Fruit fly (Drosophila melanogaster) whole organism, embryonic: Measurements from ENCODE around the gene EMC10.
A peak's percentile ranks its signal among the peaks of the same experiment; 100 is the strongest.

Experiments used
- ATbp ChIP-seq: fragments of 200-800 bp; sonication (Bioruptor generic); optimal IDR thresholded peaks from 2 replicates; lab custom pipeline; 2017; ENCODE audit warnings: missing biosample characterization, mild to moderate bottlenecking, missing genetic modification characterization, missing genetic modification reagents
- Blimp-1 ChIP-seq: fragments of 200-800 bp; sonication (Bioruptor generic); optimal IDR thresholded peaks from 3 replicates; lab custom pipeline; 2018; ENCODE audit warnings: missing biosample characterization, missing genetic modification characterization, mild to moderate bottlenecking, moderate library complexity, missing genetic modification reagents
- CG10147 ChIP-seq: fragments of 200-800 bp; sonication (Bioruptor generic); optimal IDR thresholded peaks from 2 replicates; lab custom pipeline; 2019; ENCODE audit warnings: missing biosample characterization, mild to moderate bottlenecking, missing genetic modification characterization, moderate library complexity
- CG10209 ChIP-seq: fragments of 200-800 bp; sonication (Bioruptor generic); optimal IDR thresholded peaks from 3 replicates; lab custom pipeline; 2017; ENCODE audit warnings: missing biosample characterization, mild to moderate bottlenecking, missing genetic modification characterization, missing genetic modification reagents
- CG10543 ChIP-seq: fragments of 200-800 bp; sonication (Bioruptor generic); optimal IDR thresholded peaks from 3 replicates; lab custom pipeline; 2017; ENCODE audit warnings: missing biosample characterization, mild to moderate bottlenecking, missing genetic modification characterization, moderate library complexity
- CG10959 ChIP-seq: fragments of 200-800 bp; sonication (Bioruptor generic); IDR thresholded peaks from 2 replicates; pipeline ENCODE4 v1.3.6; 2022; ENCODE audit warnings: missing biosample characterization, missing genetic modification characterization
- CG11695 ChIP-seq: fragments of 200-800 bp; sonication (Bioruptor generic); IDR thresholded peaks from 3 replicates; pipeline ENCODE4 v1.3.6; 2022; ENCODE audit warnings: missing biosample characterization, missing genetic modification characterization
- CG12236 ChIP-seq: fragments of 200-800 bp; sonication (Bioruptor generic); optimal IDR thresholded peaks from 2 replicates; lab custom pipeline; 2016; ENCODE audit warnings: missing biosample characterization, missing genetic modification characterization
- CG12769 ChIP-seq: fragments of 200-800 bp; sonication (Bioruptor generic); optimal IDR thresholded peaks from 2 replicates; lab custom pipeline; 2019; ENCODE audit warnings: missing biosample characterization, mild to moderate bottlenecking, missing genetic modification characterization, moderate library complexity
- CG13296 ChIP-seq: fragments of 200-800 bp; sonication (Bioruptor generic); optimal IDR thresholded peaks from 3 replicates; lab custom pipeline; 2018; ENCODE audit warnings: missing biosample characterization, mild to moderate bottlenecking, missing genetic modification characterization
- CG13624 ChIP-seq: fragments of 200-800 bp; sonication (Bioruptor generic); optimal IDR thresholded peaks from 2 replicates; lab custom pipeline; 2016; ENCODE audit warnings: missing biosample characterization, missing genetic modification characterization
- CG15269 ChIP-seq: fragments of 200-800 bp; sonication (Bioruptor generic); optimal IDR thresholded peaks from 2 replicates; lab custom pipeline; 2018; ENCODE audit warnings: missing biosample characterization, mild to moderate bottlenecking, missing genetic modification characterization, moderate library complexity
- CG15479 ChIP-seq: fragments of 200-800 bp; sonication (Bioruptor generic); optimal IDR thresholded peaks from 3 replicates; lab custom pipeline; 2019; ENCODE audit warnings: missing biosample characterization, mild to moderate bottlenecking, missing genetic modification characterization, moderate library complexity
- CG17186 ChIP-seq: fragments of 200-800 bp; sonication (Bioruptor generic); optimal IDR thresholded peaks from 3 replicates; lab custom pipeline; 2017; ENCODE audit warnings: missing biosample characterization, missing genetic modification reagents, missing genetic modification characterization
- CG32772 ChIP-seq: fragments of 200-800 bp; sonication (Bioruptor generic); IDR thresholded peaks from 2 replicates; pipeline ENCODE4 v1.3.6; 2022; ENCODE audit warnings: missing biosample characterization, missing genetic modification characterization
- CG33557 ChIP-seq: fragments of 200-800 bp; sonication (Bioruptor generic); optimal IDR thresholded peaks from 2 replicates; lab custom pipeline; 2019; ENCODE audit warnings: missing biosample characterization, mild to moderate bottlenecking, missing genetic modification characterization, moderate library complexity
- CG5245 ChIP-seq: fragments of 200-800 bp; sonication (Bioruptor generic); optimal IDR thresholded peaks from 3 replicates; lab custom pipeline; 2016; ENCODE audit warnings: missing biosample characterization, missing genetic modification characterization
- CG7357 ChIP-seq: fragments of 200-800 bp; sonication (Bioruptor generic); IDR thresholded peaks from 3 replicates; pipeline ENCODE4 v1.3.6; 2022; ENCODE audit warnings: missing biosample characterization, missing genetic modification characterization
- CG7839 ChIP-seq: fragments of 200-800 bp; sonication (Bioruptor generic); optimal IDR thresholded peaks from 3 replicates; lab custom pipeline; 2018; ENCODE audit warnings: missing biosample characterization, mild to moderate bottlenecking, missing genetic modification characterization, moderate library complexity
- CG8944 ChIP-seq: fragments of 200-800 bp; sonication (Bioruptor generic); optimal IDR thresholded peaks from 3 replicates; lab custom pipeline; 2016; ENCODE audit warnings: missing biosample characterization, missing genetic modification characterization
- CoRest ChIP-seq: fragments of 200-800 bp; sonication (Bioruptor generic); optimal IDR thresholded peaks from 3 replicates; lab custom pipeline; 2018; ENCODE audit warnings: missing biosample characterization, mild to moderate bottlenecking, missing genetic modification characterization, moderate library complexity
- D19A ChIP-seq: fragments of 200-800 bp; optimal IDR thresholded peaks from 3 replicates; lab custom pipeline; 2019; ENCODE audit warnings: missing biosample characterization, mild to moderate bottlenecking, missing genetic modification characterization, moderate library complexity
- Dad ChIP-seq: fragments of 200-800 bp; sonication (Bioruptor generic); optimal IDR thresholded peaks from 3 replicates; lab custom pipeline; 2016; ENCODE audit warnings: missing biosample characterization, missing genetic modification characterization
- Dbx ChIP-seq: fragments of 200-800 bp; sonication (Bioruptor generic); IDR thresholded peaks from 3 replicates; pipeline ENCODE4 v1.3.6; 2022; ENCODE audit warnings: missing biosample characterization, missing genetic modification characterization
- Dek ChIP-seq: fragments of 200-800 bp; sonication (Bioruptor generic); optimal IDR thresholded peaks from 3 replicates; lab custom pipeline; 2019; ENCODE audit warnings: missing biosample characterization, mild to moderate bottlenecking, missing genetic modification characterization, moderate library complexity
- Dfd ChIP-seq, 2 experiments: fragments of >200 bp; optimal IDR thresholded peaks; 2 replicates each; lab custom pipeline; 2017; ENCODE audit warnings: missing biosample characterization in 2 of 2, missing genetic modification characterization in 2 of 2
- Dip2 ChIP-seq: fragments of 200-800 bp; sonication (Bioruptor generic); IDR thresholded peaks from 2 replicates; pipeline ENCODE4 v1.3.6; 2022; ENCODE audit warnings: missing biosample characterization, missing genetic modification characterization
- Dip3 ChIP-seq: fragments of 200-800 bp; sonication (Bioruptor generic); optimal IDR thresholded peaks from 3 replicates; lab custom pipeline; 2016; ENCODE audit warnings: missing biosample characterization, missing genetic modification characterization
- ERR ChIP-seq: fragments of 200-800 bp; sonication (Bioruptor generic); optimal IDR thresholded peaks from 2 replicates; lab custom pipeline; 2016; ENCODE audit warnings: missing biosample characterization, missing genetic modification characterization
- Elba2 ChIP-seq: fragments of 200-800 bp; sonication (Bioruptor generic); optimal IDR thresholded peaks from 3 replicates; lab custom pipeline; 2016; ENCODE audit warnings: missing biosample characterization, missing genetic modification characterization
- Ets97D ChIP-seq: fragments of 200-800 bp; sonication (Bioruptor generic); optimal IDR thresholded peaks from 3 replicates; lab custom pipeline; 2016; ENCODE audit warnings: missing biosample characterization, missing genetic modification characterization
- Hsf ChIP-seq: fragments of 200-800 bp; sonication (Bioruptor generic); optimal IDR thresholded peaks from 3 replicates; lab custom pipeline; 2016; ENCODE audit warnings: missing biosample characterization, missing genetic modification characterization
- Lpt ChIP-seq: fragments of >200 bp; optimal IDR thresholded peaks from 2 replicates; lab custom pipeline; 2018; ENCODE audit warnings: missing biosample characterization, missing genetic modification characterization
- Nf-YA ChIP-seq: fragments of 200-800 bp; sonication (Bioruptor generic); IDR thresholded peaks from 2 replicates; pipeline ENCODE4 v1.3.6; 2022; ENCODE audit warnings: missing biosample characterization, missing genetic modification characterization
- Rx ChIP-seq: fragments of 200-800 bp; sonication (Bioruptor generic); IDR thresholded peaks from 2 replicates; pipeline ENCODE4 v1.3.6; 2022; ENCODE audit warnings: missing biosample characterization, missing genetic modification characterization
- ase ChIP-seq: fragments of 200-800 bp; sonication (Bioruptor generic); IDR thresholded peaks from 3 replicates; pipeline ENCODE4 v1.3.6; 2022; ENCODE audit warnings: missing biosample characterization, missing genetic modification characterization
- az2 ChIP-seq: fragments of 200-800 bp; sonication (Bioruptor generic); optimal IDR thresholded peaks from 3 replicates; lab custom pipeline; 2016; ENCODE audit warnings: missing biosample characterization, missing genetic modification characterization
- bbx ChIP-seq: fragments of 200-800 bp; sonication (Bioruptor generic); IDR thresholded peaks from 2 replicates; pipeline ENCODE4 v1.3.6; 2022; ENCODE audit warnings: missing biosample characterization, missing genetic modification characterization; ENCODE audit not compliant: partially characterized antibody
- bowl ChIP-seq: fragments of 200-800 bp; sonication (Bioruptor generic); IDR thresholded peaks from 2 replicates; pipeline ENCODE4 v1.3.6; 2022; ENCODE audit warnings: missing biosample characterization, missing genetic modification characterization
- croc ChIP-seq: fragments of 200-800 bp; sonication (Bioruptor generic); conservative IDR thresholded peaks from 3 replicates; pipeline ENCODE4 v1.3.6; 2022; ENCODE audit warnings: missing biosample characterization, missing genetic modification characterization
- disco-r ChIP-seq: fragments of 200-800 bp; sonication (Bioruptor generic); optimal IDR thresholded peaks from 2 replicates; lab custom pipeline; 2016; ENCODE audit warnings: missing biosample characterization, missing genetic modification characterization
- dpn ChIP-seq, 2 experiments: fragments of 200-800 bp; sonication (Bioruptor generic); optimal IDR thresholded peaks; 3 replicates each; lab custom pipeline; 2016; ENCODE audit warnings: missing biosample characterization in 2 of 2, missing genetic modification characterization in 2 of 2
- dysf ChIP-seq: fragments of 200-800 bp; sonication (Bioruptor generic); IDR thresholded peaks from 3 replicates; pipeline ENCODE4 v1.3.6; 2022; ENCODE audit warnings: missing biosample characterization, missing genetic modification characterization
- eyg ChIP-seq: fragments of 200-800 bp; sonication (Bioruptor generic); optimal IDR thresholded peaks from 3 replicates; lab custom pipeline; 2016; ENCODE audit warnings: missing biosample characterization, missing genetic modification characterization
- kay ChIP-seq: fragments of 200-800 bp; sonication (Bioruptor generic); optimal IDR thresholded peaks from 2 replicates; lab custom pipeline; 2016; ENCODE audit warnings: missing biosample characterization, missing genetic modification characterization
- row ChIP-seq: fragments of 200-800 bp; sonication (Bioruptor generic); IDR thresholded peaks from 3 replicates; pipeline ENCODE4 v1.3.6; 2022; ENCODE audit warnings: missing biosample characterization, missing genetic modification characterization
- sens ChIP-seq: fragments of 200-800 bp; sonication (Bioruptor generic); peaks from one replicate; lab custom pipeline; 2016; ENCODE audit warnings: missing biosample characterization, missing genetic modification characterization
- ssp ChIP-seq: fragments of 200-800 bp; sonication (Bioruptor generic); IDR thresholded peaks from 2 replicates; pipeline ENCODE4 v1.3.6; 2022; ENCODE audit warnings: missing biosample characterization, missing genetic modification characterization
- stc ChIP-seq: fragments of 200-800 bp; sonication (Bioruptor generic); IDR thresholded peaks from 2 replicates; pipeline ENCODE4 v1.3.6; 2022; ENCODE audit warnings: missing biosample characterization, missing genetic modification characterization
- twi ChIP-seq: fragments of 200-800 bp; optimal IDR thresholded peaks from 2 replicates; lab custom pipeline; 2019; ENCODE audit warnings: missing biosample characterization, mild to moderate bottlenecking, missing genetic modification characterization, moderate library complexity
- usp ChIP-seq: fragments of >200 bp; optimal IDR thresholded peaks from 2 replicates; lab custom pipeline; 2017; ENCODE audit warnings: missing biosample characterization, missing genetic modification characterization
- vfl ChIP-seq: fragments of 200-800 bp; sonication (Bioruptor generic); optimal IDR thresholded peaks from 2 replicates; lab custom pipeline; 2016; ENCODE audit warnings: missing biosample characterization, missing genetic modification characterization

Gene EMC10

DNA sequence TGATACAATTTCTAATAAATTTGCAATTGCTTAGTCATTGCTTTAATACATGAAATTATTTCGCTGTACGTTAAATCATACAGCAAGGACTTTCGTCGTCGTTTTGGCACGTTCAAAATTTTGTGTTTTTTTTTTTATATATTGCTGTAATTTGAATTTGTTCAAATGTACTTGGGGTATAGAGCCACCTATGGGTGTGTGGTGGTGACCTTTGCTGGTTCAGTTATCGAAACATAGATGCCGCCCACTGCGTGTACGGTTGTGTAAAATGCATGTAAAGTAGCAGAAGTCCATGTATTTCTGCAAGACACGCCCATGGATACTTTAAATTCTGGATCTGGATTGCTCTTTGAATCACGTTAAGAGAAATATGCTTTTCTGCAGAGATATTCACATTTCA lies 30.3 kb downstream of the EMC10 start (continued):
- peak; percentile 82 for TF ChIP-seq Dbx
- 0 out of 2 replicates have a peak, but pooled peaks have one; percentile 12 for TF ChIP-seq stc (GFP tag; lab: Robert Waterston, UW)
- TF ChIP-seq D19A (tag; lab: Kevin White, UChicago) = no peak
- TF ChIP-seq CG13624 (GFP tag; lab: Kevin White, UChicago) = peak; percentile 57
- no peak for TF ChIP-seq Dfd (GFP tag; optimal IDR thresholded peaks at IDR 0.05; lab: Kevin White, UChicago)
- TF ChIP-seq CG33557 (GFP tag; lab: Kevin White, UChicago) = no peak
- no peak for TF ChIP-seq Lpt
- peak; percentile 75 for TF ChIP-seq CG5245
- TF ChIP-seq CG10543 (GFP tag; lab: Kevin White, UChicago) = no peak
- no peak for TF ChIP-seq ATbp (GFP tag; lab: Kevin White, UChicago)
- TF ChIP-seq az2 = peak; percentile 67
- no peak for TF ChIP-seq Blimp-1
- TF ChIP-seq CG15269 (tag; lab: Kevin White, UChicago) = no peak
- TF ChIP-seq CG10959 (GFP tag; lab: Robert Waterston, UW) = peak; percentile 64
- peak; percentile 44 for TF ChIP-seq Dad (GFP tag; lab: Kevin White, UChicago)
- no peak for TF ChIP-seq CG12769 (tag; lab: Kevin White, UChicago)
- no peak for TF ChIP-seq bowl
- TF ChIP-seq CG11695 (GFP tag; lab: Robert Waterston, UW) = no peak
- no peak; the same call in 2 of the 3 replicates for TF ChIP-seq row
- peak; percentile 99 for TF ChIP-seq Dip2
- TF ChIP-seq croc = 0 out of 3 replicates have a peak, but pooled peaks have one; percentile 18
- peak; percentile 72 for TF ChIP-seq CG8944 (GFP tag; lab: Kevin White, UChicago)
- no peak for TF ChIP-seq CG13296 (GFP tag; lab: Kevin White, UChicago)
- TF ChIP-seq CG12236 (GFP tag; lab: Kevin White, UChicago) = peak; percentile 2
- TF ChIP-seq CG7357 (GFP tag; lab: Robert Waterston, UW) = no peak
- no peak for TF ChIP-seq CG7839 (tag; lab: Kevin White, UChicago)
- peak; percentile 14 for TF ChIP-seq vfl
- peak; percentile 28 for TF ChIP-seq disco-r (GFP tag; lab: Kevin White, UChicago)
- peak; percentile 83 for TF ChIP-seq sens
- TF ChIP-seq CoRest (tag; lab: Kevin White, UChicago) = peak; percentile 54
- peak; percentile 74 to 77 for TF ChIP-seq dpn (GFP tag; optimal IDR thresholded peaks at IDR 0.05; lab: Kevin White, UChicago)
- TF ChIP-seq kay (GFP tag; lab: Kevin White, UChicago) = peak; percentile 15
- no peak for TF ChIP-seq Nf-YA (GFP tag; lab: Robert Waterston, UW)
- TF ChIP-seq CG32772 (GFP tag; lab: Robert Waterston, UW) = peak; percentile 63; the same call in 1 of the 2 replicates
- peak; percentile 16 for TF ChIP-seq CG10209 (GFP tag; lab: Kevin White, UChicago)
- TF ChIP-seq Dek (tag; lab: Kevin White, UChicago) = peak; percentile 28
- peak; percentile 32 for TF ChIP-seq ERR (GFP tag; lab: Kevin White, UChicago)
- no peak for TF ChIP-seq CG15479
- TF ChIP-seq ssp (GFP tag; lab: Robert Waterston, UW) = no peak
- peak; percentile 31 for TF ChIP-seq Ets97D
- TF ChIP-seq Rx (GFP tag; lab: Robert Waterston, UW) = peak; percentile 44
- peak; percentile 78 for TF ChIP-seq Hsf (GFP tag; lab: Kevin White, UChicago)
- TF ChIP-seq CG17186 (GFP tag; lab: Kevin White, UChicago) = no peak
- TF ChIP-seq eyg (GFP tag; lab: Kevin White, UChicago) = no peak
- peak; percentile 71; the same call in 2 of the 3 replicates for TF ChIP-seq dysf (GFP tag; lab: Robert Waterston, UW)
- no peak for TF ChIP-seq usp (GFP tag; lab: Kevin White, UChicago)
- no peak for TF ChIP-seq CG10147 (GFP tag; lab: Kevin White, UChicago)
- TF ChIP-seq Elba2 = peak; percentile 47
- TF ChIP-seq Dip3 (GFP tag; lab: Kevin White, UChicago) = peak; percentile 40
- peak; percentile 79 for TF ChIP-seq ase (GFP tag; lab: Robert Waterston, UW)
- no peak for TF ChIP-seq twi (tag; lab: Kevin White, UChicago)
- TF ChIP-seq bbx (GFP tag; lab: Robert Waterston, UW) = peak; percentile 59
